Fruit fly (Drosophila melanogaster) whole organism, wandering third instar larva: Measurements from ENCODE around the gene Vm26Ab.

Source experiments
- Abd-B ChIP-seq: fragments of >200 bp; optimal IDR thresholded peaks from 2 replicates; lab custom pipeline; 2017; ENCODE audit warnings: missing biosample characterization, missing genetic modification characterization
- CG32264 ChIP-seq: fragments of 200-800 bp; sonication (Bioruptor generic); optimal IDR thresholded peaks from 2 replicates; lab custom pipeline; 2016; ENCODE audit warnings: missing biosample characterization, missing genetic modification characterization
- CG9705 ChIP-seq: fragments of 200-800 bp; sonication (Bioruptor generic); optimal IDR thresholded peaks from 2 replicates; lab custom pipeline; 2018; ENCODE audit warnings: missing biosample characterization, mild to moderate bottlenecking, missing genetic modification characterization
- CrebA ChIP-seq: fragments of 200-800 bp; sonication (Bioruptor generic); optimal IDR thresholded peaks from 2 replicates; lab custom pipeline; 2016; ENCODE audit warnings: missing biosample characterization, mild to moderate bottlenecking, missing genetic modification characterization, borderline replicate concordance
- Dfd ChIP-seq: fragments of >200 bp; optimal IDR thresholded peaks from 2 replicates; lab custom pipeline; 2017; ENCODE audit warnings: missing biosample characterization, missing genetic modification characterization
- Dif ChIP-seq: fragments of 200-275, 200-300 bp; sonication (Bioruptor generic); optimal IDR thresholded peaks from 2 replicates; lab custom pipeline; 2018; ENCODE audit warnings: missing biosample characterization, missing genetic modification characterization; ENCODE audit not compliant: partially characterized antibody
- GATAd ChIP-seq: sonication (Bioruptor generic); optimal IDR thresholded peaks from 2 replicates; lab custom pipeline; 2016; ENCODE audit warnings: missing biosample characterization, missing genetic modification characterization
- HLH106 ChIP-seq: fragments of 200-800 bp; optimal IDR thresholded peaks from 3 replicates; lab custom pipeline; 2019; ENCODE audit warnings: missing biosample characterization, mild to moderate bottlenecking, missing genetic modification characterization, moderate library complexity
- Hnf4 ChIP-seq: fragments of 200-800 bp; sonication (Bioruptor generic); optimal IDR thresholded peaks from 2 replicates; lab custom pipeline; 2016; ENCODE audit warnings: missing biosample characterization, mild to moderate bottlenecking, missing genetic modification characterization
- Hr78 ChIP-seq: fragments of >200 bp; optimal IDR thresholded peaks from 2 replicates; lab custom pipeline; 2017; ENCODE audit warnings: missing biosample characterization, missing genetic modification characterization
- Hr83 ChIP-seq: fragments of 200-300 bp; sonication (Bioruptor generic); optimal IDR thresholded peaks from 2 replicates; lab custom pipeline; 2016; ENCODE audit warnings: missing biosample characterization, mild to moderate bottlenecking, missing genetic modification characterization, moderate library complexity; ENCODE audit not compliant: poor library complexity, severe bottlenecking
- Jra ChIP-seq: sonication (Bioruptor generic); optimal IDR thresholded peaks from 2 replicates; lab custom pipeline; 2016; ENCODE audit warnings: missing biosample characterization, missing genetic modification characterization
- Mio ChIP-seq: sonication (Bioruptor generic); optimal IDR thresholded peaks from 2 replicates; lab custom pipeline; 2016; ENCODE audit warnings: missing biosample characterization, missing genetic modification characterization
- Myc ChIP-seq: fragments of >200 bp; optimal IDR thresholded peaks from 2 replicates; lab custom pipeline; 2017
- N ChIP-seq: fragments of >200 bp; optimal IDR thresholded peaks from 2 replicates; lab custom pipeline; 2018; ENCODE audit warnings: missing biosample characterization, missing external identifiers, missing genetic modification characterization
- OdsH ChIP-seq: fragments of 200-800 bp; sonication (Bioruptor generic); optimal IDR thresholded peaks from 2 replicates; lab custom pipeline; 2016; ENCODE audit warnings: missing biosample characterization, mild to moderate bottlenecking, missing genetic modification characterization
- Rel ChIP-seq, 2 experiments: fragments of 200-800 bp; sonication (Bioruptor generic) in 1 of 2; optimal IDR thresholded peaks; 2 replicates in 1 of 2; 3 replicates in 1 of 2; lab custom pipeline; 2016 to 2019; ENCODE audit warnings: mild to moderate bottlenecking in 2 of 2, missing biosample characterization in 2 of 2, missing genetic modification characterization in 2 of 2, moderate library complexity in 1 of 2
- Sp1 ChIP-seq: fragments of 200-800 bp; sonication (Bioruptor generic); optimal IDR thresholded peaks from 3 replicates; lab custom pipeline; 2019; ENCODE audit warnings: missing biosample characterization, mild to moderate bottlenecking, missing genetic modification characterization, moderate library complexity
- Vsx2 ChIP-seq: fragments of 200-300, 225-300 bp; sonication (Bioruptor generic); optimal IDR thresholded peaks from 2 replicates; lab custom pipeline; 2018; ENCODE audit warnings: missing biosample characterization, missing genetic modification characterization; ENCODE audit not compliant: partially characterized antibody
- br ChIP-seq: fragments of 200-800 bp; sonication (Bioruptor generic); optimal IDR thresholded peaks from 2 replicates; lab custom pipeline; 2016; ENCODE audit warnings: missing biosample characterization, missing genetic modification characterization
- brk ChIP-seq: fragments of 200-800 bp; sonication (Bioruptor generic); optimal IDR thresholded peaks from 2 replicates; lab custom pipeline; 2016; ENCODE audit warnings: missing biosample characterization, mild to moderate bottlenecking, missing genetic modification characterization
- dl ChIP-seq, 2 experiments: fragments of 175-275, 200-275 bp in 1 of 2; fragments of 200-275 bp in 1 of 2; sonication (Bioruptor generic); optimal IDR thresholded peaks; lab custom pipeline; 2018; ENCODE audit warnings: mild to moderate bottlenecking in 2 of 2, missing biosample characterization in 2 of 2, missing genetic modification characterization in 2 of 2, moderate library complexity in 2 of 2; ENCODE audit not compliant: partially characterized antibody in 2 of 2, insufficient read depth in 1 of 2
- dmrt93B ChIP-seq: fragments of 200-800 bp; sonication (Bioruptor generic); optimal IDR thresholded peaks from 2 replicates; lab custom pipeline; 2018; ENCODE audit warnings: missing biosample characterization, mild to moderate bottlenecking, missing genetic modification characterization
- dsf ChIP-seq: sonication (Bioruptor generic); optimal IDR thresholded peaks from 2 replicates; lab custom pipeline; 2016; ENCODE audit warnings: missing biosample characterization, missing genetic modification characterization, borderline replicate concordance
- ey ChIP-seq: fragments of 200-800 bp; sonication (Bioruptor generic); optimal IDR thresholded peaks from 2 replicates; lab custom pipeline; 2016; ENCODE audit warnings: missing biosample characterization, missing genetic modification characterization
- foxo ChIP-seq, 2 experiments: fragments of 200-800 bp; sonication (Bioruptor generic); optimal IDR thresholded peaks; 2 replicates in 1 of 2; 3 replicates in 1 of 2; lab custom pipeline; 2016 to 2017; ENCODE audit warnings: missing biosample characterization in 2 of 2, missing genetic modification characterization in 2 of 2
- fru ChIP-seq: fragments of 200-800 bp; sonication (Bioruptor generic); optimal IDR thresholded peaks from 3 replicates; lab custom pipeline; 2016; ENCODE audit warnings: missing biosample characterization, mild to moderate bottlenecking, missing genetic modification characterization
- h ChIP-seq: fragments of 200-800 bp; sonication (Bioruptor generic); optimal IDR thresholded peaks from 3 replicates; lab custom pipeline; 2016; ENCODE audit warnings: missing biosample characterization, mild to moderate bottlenecking, missing genetic modification characterization
- jim ChIP-seq: fragments of 175-275, 200-325 bp; sonication (Bioruptor generic); optimal IDR thresholded peaks from 2 replicates; lab custom pipeline; 2016; ENCODE audit warnings: missing biosample characterization, mild to moderate bottlenecking, missing genetic modification characterization
- lola ChIP-seq: fragments of >200 bp; optimal IDR thresholded peaks from 2 replicates; lab custom pipeline; 2017; ENCODE audit warnings: missing biosample characterization, missing genetic modification characterization
- pan ChIP-seq: fragments of >200 bp; optimal IDR thresholded peaks from 2 replicates; lab custom pipeline; 2017
- psq ChIP-seq: fragments of 200-800 bp; sonication (Bioruptor generic); optimal IDR thresholded peaks from 3 replicates; lab custom pipeline; 2017; ENCODE audit warnings: missing biosample characterization, mild to moderate bottlenecking, missing genetic modification characterization, moderate library complexity
- rgr ChIP-seq: fragments of 200-800 bp; sonication (Bioruptor generic); optimal IDR thresholded peaks from 3 replicates; lab custom pipeline; 2016; ENCODE audit warnings: missing biosample characterization, mild to moderate bottlenecking, missing genetic modification characterization
- sage ChIP-seq: fragments of 200-800 bp; sonication (Bioruptor generic); optimal IDR thresholded peaks from 2 replicates; lab custom pipeline; 2016; ENCODE audit warnings: missing biosample characterization, mild to moderate bottlenecking, missing genetic modification characterization
- sv ChIP-seq: fragments of 200-800 bp; sonication (Bioruptor generic); optimal IDR thresholded peaks from 3 replicates; lab custom pipeline; 2016; ENCODE audit warnings: missing biosample characterization, missing genetic modification characterization
- tai ChIP-seq: sonication (Bioruptor generic); optimal IDR thresholded peaks from 2 replicates; lab custom pipeline; 2016; ENCODE audit warnings: missing biosample characterization, missing genetic modification characterization
- usp ChIP-seq: fragments of >200 bp; optimal IDR thresholded peaks from 2 replicates; lab custom pipeline; 2017; ENCODE audit warnings: missing biosample characterization, missing genetic modification characterization
- woc ChIP-seq: sonication (Bioruptor generic); optimal IDR thresholded peaks from 2 replicates; lab custom pipeline; 2016; ENCODE audit warnings: missing biosample characterization, mild to moderate bottlenecking, missing genetic modification characterization

Gene Vm26Ab

dm6 chr2L:5981433-5982333, 24.9 kb downstream of the Vm26Ab start, which contains the start of gene eIF4A:
TSS of gene eIF4A (plus strand) at chr2L:5981764.
- TF ChIP-seq woc, result no peak
- no peak for TF ChIP-seq Vsx2 (GFP tag; lab: Kevin White, UChicago)
- no peak for TF ChIP-seq psq (GFP tag; lab: Kevin White, UChicago)
- TF ChIP-seq Mio, result no peak
- TF ChIP-seq dl (GFP tag; optimal IDR thresholded peaks at IDR 0.05; lab: Kevin White, UChicago; ENCODE audit: insufficient read depth in 1 of 2, partially characterized antibody in 2 of 2), result peak; percentile 70 to 84
- no peak for TF ChIP-seq fru (GFP tag; lab: Kevin White, UChicago)
- no peak for TF ChIP-seq lola (GFP tag; lab: Kevin White, UChicago)
- peak; percentile 5 for TF ChIP-seq CG9705 (GFP tag; lab: Kevin White, UChicago)
- no peak for TF ChIP-seq sage (GFP tag; lab: Kevin White, UChicago)
- no peak for TF ChIP-seq brk (GFP tag; lab: Kevin White, UChicago)
- peak; percentile 0 for TF ChIP-seq rgr
- no peak for TF ChIP-seq h (GFP tag; lab: Kevin White, UChicago)
- TF ChIP-seq Jra (GFP tag; lab: Kevin White, UChicago), result no peak
- TF ChIP-seq HLH106 (tag; lab: Kevin White, UChicago), result peak; percentile 14
- no peak for TF ChIP-seq Hr78 (GFP tag; lab: Kevin White, UChicago)
- no peak for TF ChIP-seq CrebA (GFP tag; lab: Kevin White, UChicago)
- no peak for TF ChIP-seq br (GFP tag; lab: Kevin White, UChicago)
- TF ChIP-seq GATAd (GFP tag; lab: Kevin White, UChicago), result no peak
- no peak for TF ChIP-seq Rel (GFP tag; optimal IDR thresholded peaks at IDR 0.05; lab: Kevin White, UChicago)
- TF ChIP-seq Rel (tag; optimal IDR thresholded peaks at IDR 0.05; lab: Kevin White, UChicago), result peak; percentile 100
- TF ChIP-seq Myc, result no peak
- TF ChIP-seq Sp1 (GFP tag; lab: Kevin White, UChicago), result no peak
- no peak for TF ChIP-seq Hnf4 (GFP tag; lab: Kevin White, UChicago)
- no peak for TF ChIP-seq ey (GFP tag; lab: Kevin White, UChicago)
- TF ChIP-seq N (GFP tag; lab: Kevin White, UChicago), result no peak
- peak; percentile 50 for TF ChIP-seq dmrt93B (GFP tag; lab: Kevin White, UChicago)
- no peak for TF ChIP-seq CG32264 (GFP tag; lab: Kevin White, UChicago)
- TF ChIP-seq Abd-B (GFP tag; lab: Kevin White, UChicago), result no peak
- TF ChIP-seq Dfd (GFP tag; lab: Kevin White, UChicago), result no peak
- TF ChIP-seq usp (GFP tag; lab: Kevin White, UChicago), result no peak
- TF ChIP-seq foxo (GFP tag; optimal IDR thresholded peaks at IDR 0.05; lab: Kevin White, UChicago), result no peak
- peak; percentile 91 for TF ChIP-seq Dif
- no peak for TF ChIP-seq sv
- peak; percentile 21 for TF ChIP-seq tai
- no peak for TF ChIP-seq OdsH (GFP tag; lab: Kevin White, UChicago)
- no peak for TF ChIP-seq pan
- no peak for TF ChIP-seq Hr83
- no peak for TF ChIP-seq jim
- TF ChIP-seq dsf (GFP tag; lab: Kevin White, UChicago), result no peak

- TF ChIP-seq Hnf4 (GFP tag; lab: Kevin White, UChicago), result peak; percentile 78
- no peak for TF ChIP-seq Hr78 (GFP tag; lab: Kevin White, UChicago)
- no peak for TF ChIP-seq woc
- peak; percentile 72 for TF ChIP-seq h (GFP tag; lab: Kevin White, UChicago)
- TF ChIP-seq fru (GFP tag; lab: Kevin White, UChicago), result peak; percentile 52
- TF ChIP-seq jim, result no peak
- peak; percentile 32 for TF ChIP-seq psq (GFP tag; lab: Kevin White, UChicago)
- peak; percentile 32 for TF ChIP-seq Rel (GFP tag; optimal IDR thresholded peaks at IDR 0.05; lab: Kevin White, UChicago)
- TF ChIP-seq Rel (tag; optimal IDR thresholded peaks at IDR 0.05; lab: Kevin White, UChicago), result peak; percentile 75
- TF ChIP-seq OdsH (GFP tag; lab: Kevin White, UChicago), result peak; percentile 38
- TF ChIP-seq brk (GFP tag; lab: Kevin White, UChicago), result no peak
- TF ChIP-seq Sp1 (GFP tag; lab: Kevin White, UChicago), result peak; percentile 73
- TF ChIP-seq foxo (GFP tag; optimal IDR thresholded peaks at IDR 0.05; lab: Kevin White, UChicago), result peak; percentile 47 to 67
- TF ChIP-seq CG32264 (GFP tag; lab: Kevin White, UChicago), result no peak
- TF ChIP-seq rgr, result peak; percentile 70
- TF ChIP-seq Hr83, result peak; percentile 64
- TF ChIP-seq sv, result peak; percentile 27
- TF ChIP-seq Jra (GFP tag; lab: Kevin White, UChicago), result peak; percentile 73
- peak; percentile 37 for TF ChIP-seq HLH106 (tag; lab: Kevin White, UChicago)
- TF ChIP-seq ey (GFP tag; lab: Kevin White, UChicago), result peak; percentile 1
- peak; percentile 73 for TF ChIP-seq br (GFP tag; lab: Kevin White, UChicago)
- TF ChIP-seq CG9705 (GFP tag; lab: Kevin White, UChicago), result peak; percentile 11
- no peak for TF ChIP-seq GATAd (GFP tag; lab: Kevin White, UChicago)
- TF ChIP-seq dl (GFP tag; optimal IDR thresholded peaks at IDR 0.05; lab: Kevin White, UChicago; ENCODE audit: insufficient read depth in 1 of 2, partially characterized antibody in 2 of 2), result peak in 1 of 2 experiments; percentile 46
- peak; percentile 79 for TF ChIP-seq Dif
- TF ChIP-seq Myc, result no peak
Observed at dm6 chr2L:5982334-5982987, 25.7 kb downstream of the Vm26Ab start.
